Worm (Caenorhabditis elegans) whole organism, L2 larva: ENCODE results near the gene lit-1.
A peak's percentile ranks its signal among the peaks of the same experiment; 100 is the strongest.

ENCODE experiments used
- F13H6.1 ChIP-seq: sonication (generic microtip); optimal IDR thresholded peaks from 2 replicates; lab custom pipeline; 2016; ENCODE audit warnings: missing genetic modification characterization, missing compliant biosample characterization
- R02D3.7 ChIP-seq: fragments of 150-350 bp; optimal IDR thresholded peaks from 2 replicates; lab custom pipeline; 2014; ENCODE audit warnings: missing biosample characterization, missing genetic modification characterization
- Y55F3AM.14 ChIP-seq: fragments of 200-800 bp; sonication (Bioruptor generic); optimal IDR thresholded peaks from 2 replicates; lab custom pipeline; 2018; ENCODE audit warnings: mild to moderate bottlenecking, missing genetic modification characterization, missing compliant biosample characterization
- ZK546.5 ChIP-seq: sonication (generic microtip); optimal IDR thresholded peaks from 2 replicates; lab custom pipeline; 2017; ENCODE audit warnings: missing biosample characterization, missing genetic modification characterization
- alr-1 ChIP-seq: fragments of 150-350 bp; optimal IDR thresholded peaks from 2 replicates; lab custom pipeline; 2014; ENCODE audit warnings: missing biosample characterization, missing genetic modification characterization
- aly-2 ChIP-seq: fragments of 150-350 bp; optimal IDR thresholded peaks from 2 replicates; lab custom pipeline; 2014; ENCODE audit warnings: missing biosample characterization, missing genetic modification characterization
- ama-1 ChIP-seq: fragments of 150-350 bp; optimal IDR thresholded peaks from 2 replicates; lab custom pipeline; 2018; ENCODE audit warnings: inconsistent platforms
- blmp-1 ChIP-seq: sonication (generic microtip); optimal IDR thresholded peaks from 2 replicates; lab custom pipeline; 2017; ENCODE audit warnings: missing genetic modification characterization, mild to moderate bottlenecking, missing compliant biosample characterization, antibody characterized with exemption, moderate library complexity; ENCODE audit not compliant: insufficient read depth
- ceh-82 ChIP-seq: fragments of 150-350 bp; optimal IDR thresholded peaks from 2 replicates; lab custom pipeline; 2014; ENCODE audit warnings: missing biosample characterization, missing genetic modification characterization
- crh-2 ChIP-seq: sonication (generic microtip); optimal IDR thresholded peaks from 2 replicates; lab custom pipeline; 2017; ENCODE audit warnings: missing biosample characterization, missing genetic modification characterization
- dmd-4 ChIP-seq: sonication (generic microtip); optimal IDR thresholded peaks from 2 replicates; lab custom pipeline; 2017; ENCODE audit warnings: missing biosample characterization, missing genetic modification characterization
- egl-27 ChIP-seq: sonication (generic microtip); optimal IDR thresholded peaks from 3 replicates; lab custom pipeline; 2017; ENCODE audit warnings: missing biosample characterization, missing genetic modification reagents, missing genetic modification characterization
- elt-1 ChIP-seq: fragments of 150-350 bp; optimal IDR thresholded peaks from 2 replicates; lab custom pipeline; 2014; ENCODE audit warnings: missing biosample characterization, missing genetic modification characterization
- elt-3 ChIP-seq: sonication (generic microtip); optimal IDR thresholded peaks from 2 replicates; lab custom pipeline; 2017; ENCODE audit warnings: missing biosample characterization, missing genetic modification characterization
- fos-1 ChIP-seq: fragments of 150-350 bp; optimal IDR thresholded peaks from 2 replicates; lab custom pipeline; 2014; ENCODE audit warnings: missing biosample characterization, missing genetic modification characterization
- lin-11 ChIP-seq: fragments of 150-350 bp; sonication (generic microtip); optimal IDR thresholded peaks from 2 replicates; lab custom pipeline; 2014; ENCODE audit warnings: missing biosample characterization, missing genetic modification characterization, inconsistent platforms, mixed read lengths
- lin-13 ChIP-seq: fragments of 150-350 bp; optimal IDR thresholded peaks from 2 replicates; lab custom pipeline; 2014; ENCODE audit warnings: missing biosample characterization, missing genetic modification reagents, missing genetic modification characterization
- lin-39 ChIP-seq: fragments of 150-350 bp; optimal IDR thresholded peaks from 2 replicates; lab custom pipeline; 2014; ENCODE audit warnings: missing biosample characterization, missing genetic modification reagents, missing genetic modification characterization
- mbf-1 ChIP-seq: sonication (generic microtip); optimal IDR thresholded peaks from 2 replicates; lab custom pipeline; 2017; ENCODE audit warnings: missing biosample characterization, missing genetic modification characterization
- nhr-10 ChIP-seq: sonication (generic microtip); optimal IDR thresholded peaks from 2 replicates; lab custom pipeline; 2017; ENCODE audit warnings: missing biosample characterization, missing genetic modification characterization
- nhr-12 ChIP-seq: fragments of 150-350 bp; optimal IDR thresholded peaks from 2 replicates; lab custom pipeline; 2014; ENCODE audit warnings: missing biosample characterization, missing genetic modification characterization
- nhr-129 ChIP-seq: fragments of 150-350 bp; optimal IDR thresholded peaks from 2 replicates; lab custom pipeline; 2014; ENCODE audit warnings: missing biosample characterization, missing genetic modification characterization
- nhr-21 ChIP-seq: fragments of 150-350 bp; optimal IDR thresholded peaks from 2 replicates; lab custom pipeline; 2014; ENCODE audit warnings: missing biosample characterization, missing genetic modification characterization
- nhr-23 ChIP-seq: fragments of 150-350 bp; optimal IDR thresholded peaks from 2 replicates; lab custom pipeline; 2014; ENCODE audit warnings: missing biosample characterization, missing genetic modification reagents, missing genetic modification characterization
- nhr-237 ChIP-seq: fragments of 150-350 bp; optimal IDR thresholded peaks from 2 replicates; lab custom pipeline; 2014; ENCODE audit warnings: missing biosample characterization, missing genetic modification characterization
- nhr-6 ChIP-seq: fragments of 150-350 bp; optimal IDR thresholded peaks from 2 replicates; lab custom pipeline; 2014; ENCODE audit warnings: missing biosample characterization, missing genetic modification characterization
- peb-1 ChIP-seq: fragments of 150-350 bp; optimal IDR thresholded peaks from 2 replicates; lab custom pipeline; 2014; ENCODE audit warnings: missing biosample characterization, missing genetic modification characterization
- sem-4 ChIP-seq: fragments of 150-350 bp; optimal IDR thresholded peaks from 2 replicates; lab custom pipeline; 2014; ENCODE audit warnings: missing biosample characterization, missing genetic modification reagents, missing genetic modification characterization
- skn-1 ChIP-seq: sonication (generic microtip); optimal IDR thresholded peaks from 2 replicates; lab custom pipeline; 2017; ENCODE audit warnings: missing biosample characterization, missing genetic modification characterization
- sma-9 ChIP-seq, 2 experiments: fragments of 150-350 bp in 1 of 2; sonication (generic microtip) in 1 of 2; optimal IDR thresholded peaks; 2 replicates each; lab custom pipeline; 2014 to 2016; ENCODE audit warnings: missing genetic modification characterization in 2 of 2, mild to moderate bottlenecking in 1 of 2, missing biosample characterization in 1 of 2, missing compliant biosample characterization in 1 of 2, missing genetic modification reagents in 1 of 2, moderate library complexity in 1 of 2
- snpc-4 ChIP-seq: fragments of 150-350 bp; optimal IDR thresholded peaks from 2 replicates; lab custom pipeline; 2014; ENCODE audit warnings: missing biosample characterization, missing genetic modification characterization
- unc-55 ChIP-seq: fragments of 150-350 bp; sonication (generic microtip); optimal IDR thresholded peaks from 3 replicates; lab custom pipeline; 2014; ENCODE audit warnings: missing biosample characterization, missing genetic modification reagents, missing genetic modification characterization
- unc-62 ChIP-seq: fragments of 150-350 bp; optimal IDR thresholded peaks from 2 replicates; lab custom pipeline; 2014; ENCODE audit warnings: missing biosample characterization, missing genetic modification reagents, missing genetic modification characterization
- zag-1 ChIP-seq: fragments of 150-350 bp; optimal IDR thresholded peaks from 2 replicates; lab custom pipeline; 2014; ENCODE audit warnings: missing biosample characterization, missing genetic modification characterization
- ztf-1 ChIP-seq: fragments of 200-800 bp; sonication (Bioruptor generic); conservative IDR thresholded peaks from 2 replicates; pipeline ENCODE4 v1.3.6; 2022; ENCODE audit warnings: missing genetic modification characterization, missing compliant biosample characterization
- ztf-11 ChIP-seq: sonication (generic microtip); optimal IDR thresholded peaks from 2 replicates; lab custom pipeline; 2017; ENCODE audit warnings: missing biosample characterization, missing genetic modification characterization
- ztf-4 ChIP-seq: fragments of 150-350 bp; optimal IDR thresholded peaks from 2 replicates; lab custom pipeline; 2014; ENCODE audit warnings: missing biosample characterization, missing genetic modification characterization

lit-1 gene

DNA sequence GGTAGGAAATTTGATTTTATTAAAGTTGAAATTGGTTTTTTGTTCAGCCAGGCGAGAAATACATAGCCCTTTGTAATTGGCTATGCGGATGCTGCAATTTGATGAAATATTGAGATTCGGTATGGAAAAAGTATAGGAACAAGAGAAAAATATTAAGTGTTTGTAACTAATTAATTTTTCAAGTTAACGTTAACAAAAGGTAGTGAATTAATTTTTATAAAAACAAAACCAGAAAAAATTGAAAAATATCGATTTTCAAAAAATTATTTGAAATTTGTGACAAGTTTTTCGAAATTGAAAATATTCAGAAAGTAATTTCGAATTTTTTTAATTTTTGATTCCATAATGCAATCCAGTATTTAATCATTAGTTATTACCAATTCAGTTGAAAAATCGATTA, 29.8 kb downstream of the lit-1 start, which contains the start of gene W06F12.2:
Gene W06F12.2, minus strand, starts transcription at position 101 of the 400 bp plus-strand sequence.
- no peak for TF ChIP-seq ama-1 (lab: Kevin White, UChicago)
- TF ChIP-seq peb-1: no peak
- TF ChIP-seq nhr-12 (tag; lab: Kevin White, UChicago): no peak
- TF ChIP-seq egl-27 (tag; lab: Kevin White, UChicago): no peak
- no peak for TF ChIP-seq nhr-6 (tag; lab: Kevin White, UChicago)
- no peak for TF ChIP-seq lin-39 (tag; lab: Kevin White, UChicago)
- no peak for TF ChIP-seq sma-9 (GFP tag; optimal IDR thresholded peaks at IDR 0.05; lab: Kevin White, UChicago)
- TF ChIP-seq sma-9 (tag; optimal IDR thresholded peaks at IDR 0.05; lab: Kevin White, UChicago): no peak
- no peak for TF ChIP-seq fos-1 (tag; lab: Kevin White, UChicago)
- no peak for TF ChIP-seq snpc-4 (tag; lab: Kevin White, UChicago)
- TF ChIP-seq dmd-4 (tag; lab: Kevin White, UChicago): no peak
- TF ChIP-seq blmp-1 (tag; lab: Kevin White, UChicago): no peak
- no peak for TF ChIP-seq unc-62 (GFP tag; lab: Kevin White, UChicago)
- TF ChIP-seq ceh-82: no peak
- TF ChIP-seq zag-1 (tag; lab: Kevin White, UChicago): no peak
- no peak for TF ChIP-seq ztf-11 (tag; lab: Kevin White, UChicago)
- TF ChIP-seq unc-55 (GFP tag; lab: Kevin White, UChicago): no peak
- no peak for TF ChIP-seq ztf-1 (GFP tag; lab: Robert Waterston, UW)
- no peak for TF ChIP-seq elt-1 (tag; lab: Kevin White, UChicago)
- TF ChIP-seq, all 48 proteins: peak for 0

DNA sequence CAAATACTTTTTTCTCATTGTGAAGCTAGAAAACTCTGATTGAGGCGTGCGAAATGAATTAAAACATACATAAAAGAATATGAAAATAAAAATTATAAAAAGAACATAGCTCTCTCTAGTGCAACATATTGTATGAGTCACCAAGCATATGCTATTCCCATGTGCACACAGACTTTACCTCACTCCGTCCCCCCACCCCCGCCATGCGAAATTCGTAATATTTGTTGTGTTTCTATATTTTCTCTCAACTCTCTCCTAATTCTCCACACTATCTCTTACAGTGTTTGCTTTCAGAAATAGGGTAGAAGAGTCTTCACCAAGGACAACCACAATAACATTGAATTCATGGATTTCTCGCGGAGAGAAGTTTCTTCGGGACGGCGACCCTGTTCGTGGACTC, 30.9 kb downstream of the lit-1 start:
- no peak for TF ChIP-seq unc-55 (GFP tag; lab: Kevin White, UChicago)
- no peak for TF ChIP-seq nhr-21 (tag; lab: Kevin White, UChicago)
- no peak for TF ChIP-seq skn-1 (tag; lab: Kevin White, UChicago)
- peak; percentile 77 for TF ChIP-seq fos-1 (tag; lab: Kevin White, UChicago)

DNA sequence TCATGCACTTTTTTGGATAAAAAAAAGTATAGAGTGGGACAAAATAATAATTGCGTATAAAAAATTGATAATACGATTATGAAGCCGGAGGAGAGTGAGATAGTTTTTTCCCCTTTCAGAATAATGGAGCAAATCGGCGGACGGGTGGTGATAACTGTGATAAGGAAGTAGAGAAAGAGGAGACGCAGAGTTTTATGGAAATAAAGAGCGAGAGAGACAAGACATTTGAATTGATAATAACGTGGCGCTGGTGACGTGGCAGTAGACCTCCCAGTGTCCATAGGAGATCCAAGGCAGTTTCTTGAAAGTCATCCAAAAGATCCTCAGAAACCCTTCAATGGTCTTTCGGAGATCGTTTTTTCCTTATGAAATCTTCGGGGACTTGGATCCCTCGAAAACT, 32.0 kb downstream of the lit-1 start:
- TF ChIP-seq sma-9 (GFP tag; optimal IDR thresholded peaks at IDR 0.05; lab: Kevin White, UChicago): peak; percentile 19
- TF ChIP-seq sma-9 (tag; optimal IDR thresholded peaks at IDR 0.05; lab: Kevin White, UChicago): no peak
- no peak for TF ChIP-seq nhr-6 (tag; lab: Kevin White, UChicago)
- no peak for TF ChIP-seq lin-13
- TF ChIP-seq peb-1: no peak
- TF ChIP-seq sem-4 (tag; lab: Kevin White, UChicago): no peak
- TF ChIP-seq ceh-82: no peak
- no peak for TF ChIP-seq Y55F3AM.14 (GFP tag; lab: Kevin White, UChicago)
- TF ChIP-seq ztf-1 (GFP tag; lab: Robert Waterston, UW): no peak
- no peak for TF ChIP-seq ama-1 (lab: Kevin White, UChicago)
- TF ChIP-seq nhr-129: no peak
- peak; percentile 98 for TF ChIP-seq fos-1 (tag; lab: Kevin White, UChicago)
- no peak for TF ChIP-seq skn-1 (tag; lab: Kevin White, UChicago)
- TF ChIP-seq ZK546.5 (tag; lab: Kevin White, UChicago): no peak
- no peak for TF ChIP-seq egl-27 (tag; lab: Kevin White, UChicago)
- no peak for TF ChIP-seq elt-1 (tag; lab: Kevin White, UChicago)
- TF ChIP-seq unc-62 (GFP tag; lab: Kevin White, UChicago): no peak
- no peak for TF ChIP-seq lin-39 (tag; lab: Kevin White, UChicago)
- TF ChIP-seq snpc-4 (tag; lab: Kevin White, UChicago): no peak
- TF ChIP-seq mbf-1 (tag; lab: Kevin White, UChicago): no peak
- peak; percentile 42 for TF ChIP-seq F13H6.1 (tag; lab: Kevin White, UChicago)
- no peak for TF ChIP-seq R02D3.7 (tag; lab: Kevin White, UChicago)
- peak; percentile 80 for TF ChIP-seq crh-2 (tag; lab: Kevin White, UChicago)
- no peak for TF ChIP-seq nhr-23
- no peak for TF ChIP-seq zag-1 (tag; lab: Kevin White, UChicago)
- TF ChIP-seq nhr-237 (tag; lab: Kevin White, UChicago): no peak
- TF ChIP-seq aly-2 (tag; lab: Kevin White, UChicago): no peak
- no peak for TF ChIP-seq elt-3
- TF ChIP-seq ztf-4 (tag; lab: Kevin White, UChicago): no peak
- TF ChIP-seq lin-11 (tag; lab: Kevin White, UChicago): no peak

DNA sequence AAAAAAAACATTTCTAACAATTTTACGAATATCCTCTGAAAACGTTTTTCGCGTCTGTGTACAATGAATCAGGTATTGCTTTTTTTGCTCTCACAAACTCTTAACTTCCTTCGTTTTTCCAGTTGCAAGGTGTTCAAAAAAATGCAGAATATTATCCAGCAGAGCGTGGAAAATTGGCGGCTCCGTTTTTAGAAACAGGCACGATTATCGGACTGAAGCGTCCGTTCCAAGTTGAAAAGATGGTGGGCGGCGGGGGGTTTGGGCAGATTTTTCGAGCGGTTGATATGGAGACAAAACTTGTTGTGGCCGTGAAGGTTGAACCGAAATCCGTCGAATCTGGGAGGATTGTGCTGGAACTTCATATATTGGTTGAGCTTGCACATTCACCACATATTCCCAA, 33.2 kb downstream of the lit-1 start, which contains the start of gene W06F12.3:
Gene W06F12.3, plus strand, starts transcription at position 23 of the 400 bp plus-strand sequence.
- no peak for TF ChIP-seq alr-1 (tag; lab: Kevin White, UChicago)
- no peak for TF ChIP-seq nhr-6 (tag; lab: Kevin White, UChicago)
- TF ChIP-seq nhr-129: no peak
- no peak for TF ChIP-seq Y55F3AM.14 (GFP tag; lab: Kevin White, UChicago)
- no peak for TF ChIP-seq unc-55 (GFP tag; lab: Kevin White, UChicago)
- no peak for TF ChIP-seq sma-9 (GFP tag; optimal IDR thresholded peaks at IDR 0.05; lab: Kevin White, UChicago)
- TF ChIP-seq sma-9 (tag; optimal IDR thresholded peaks at IDR 0.05; lab: Kevin White, UChicago): no peak
- no peak for TF ChIP-seq lin-11 (tag; lab: Kevin White, UChicago)
- no peak for TF ChIP-seq nhr-23
- TF ChIP-seq nhr-10 (tag; lab: Kevin White, UChicago): no peak
